Worm (Caenorhabditis elegans) whole organism, dauer: ENCODE measurements around the gene F56D6.9.

Source experiments
- unc-62 ChIP-seq: sonication (generic microtip); optimal IDR thresholded peaks from 2 replicates; lab custom pipeline; 2017; ENCODE audit warnings: missing biosample characterization, missing genetic modification reagents, missing genetic modification characterization

The F56D6.9 gene

DNA sequence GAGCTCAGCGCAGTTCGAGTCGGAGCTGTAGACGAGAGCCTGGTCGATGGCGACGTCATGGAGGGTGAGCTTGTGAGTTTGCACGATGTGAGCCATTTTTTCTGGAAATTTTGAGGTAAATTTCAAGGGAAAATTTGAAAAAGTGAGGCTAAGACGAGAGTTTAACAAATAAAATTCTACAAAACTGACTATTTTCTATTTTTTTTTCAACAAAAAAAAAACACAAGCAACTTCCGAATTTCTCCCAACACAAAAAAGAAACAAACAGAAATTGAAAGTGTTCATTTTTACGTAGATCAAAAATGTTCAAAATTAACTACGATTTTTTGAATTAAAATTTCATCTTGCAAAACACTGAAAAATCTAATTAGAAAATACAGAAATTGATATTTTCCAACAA is 18.4 kb upstream of the F56D6.9 start, which contains the start of gene F37C4.5:
TSS of gene F37C4.5 (minus strand) at position 101 of the 400 bp plus-strand sequence.
- TF ChIP-seq unc-62 (GFP tag; lab: Kevin White, UChicago): no peak

DNA sequence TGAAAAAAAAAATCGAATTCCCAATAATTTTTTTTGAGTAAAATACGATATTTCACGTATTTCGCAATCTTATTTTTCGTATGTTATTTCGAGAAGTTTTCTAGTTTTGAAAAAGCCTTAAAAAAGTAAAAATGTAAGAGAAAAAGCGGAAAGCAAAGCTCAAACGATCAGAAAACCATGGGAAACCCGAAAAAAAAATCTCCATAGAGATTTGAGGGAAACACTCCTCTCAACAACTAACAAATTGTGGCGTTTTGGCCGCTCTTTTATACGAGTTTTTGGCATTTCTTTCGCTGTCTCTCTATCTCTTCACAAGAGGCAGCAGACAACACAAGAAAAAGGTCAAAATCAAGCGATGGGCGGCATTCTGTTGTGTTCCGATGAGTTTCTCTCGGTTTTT is 17.7 kb upstream of the F56D6.9 start:
- TF ChIP-seq unc-62 (GFP tag; lab: Kevin White, UChicago): no peak

DNA sequence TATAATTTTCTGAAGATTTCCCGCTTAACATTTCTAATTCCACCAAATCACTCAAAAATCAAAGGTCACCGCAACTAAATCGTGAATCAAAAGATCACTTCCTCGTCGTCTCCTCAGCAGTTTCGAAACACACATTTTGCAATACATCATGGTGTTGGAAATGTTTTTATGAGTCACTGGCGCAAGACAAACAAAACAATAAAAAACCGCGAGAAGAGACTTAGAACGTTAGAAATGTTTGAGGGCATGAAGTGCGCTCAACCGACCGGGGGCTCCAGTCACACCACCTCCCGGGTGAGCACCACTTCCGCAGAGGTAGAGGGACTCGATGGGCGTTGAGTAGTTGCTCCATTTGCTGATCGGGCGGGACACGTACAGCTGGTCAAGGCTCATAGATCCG is 16.9 kb upstream of the F56D6.9 start:
- no peak for TF ChIP-seq unc-62 (GFP tag; lab: Kevin White, UChicago)

DNA sequence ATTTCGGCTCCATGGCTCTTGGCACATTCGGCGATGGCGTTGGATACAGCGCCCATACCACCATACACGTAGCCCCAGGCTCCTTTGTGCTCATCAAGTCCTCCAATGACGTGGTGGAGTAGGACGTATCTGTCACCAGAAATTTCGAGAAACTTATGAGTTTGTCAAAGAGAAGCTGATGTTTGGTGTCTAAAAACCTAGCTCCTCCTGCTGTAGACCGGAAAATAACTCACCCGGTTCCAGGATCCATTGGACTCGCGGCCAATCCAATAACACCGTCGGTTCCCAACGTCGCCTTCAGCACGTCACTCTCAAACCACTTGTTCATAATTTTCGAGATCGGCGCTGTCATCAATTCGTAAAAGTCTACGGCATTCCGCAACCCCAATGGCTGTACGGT is 15.2 kb upstream of the F56D6.9 start:
- TF ChIP-seq unc-62 (GFP tag; lab: Kevin White, UChicago): no peak

DNA sequence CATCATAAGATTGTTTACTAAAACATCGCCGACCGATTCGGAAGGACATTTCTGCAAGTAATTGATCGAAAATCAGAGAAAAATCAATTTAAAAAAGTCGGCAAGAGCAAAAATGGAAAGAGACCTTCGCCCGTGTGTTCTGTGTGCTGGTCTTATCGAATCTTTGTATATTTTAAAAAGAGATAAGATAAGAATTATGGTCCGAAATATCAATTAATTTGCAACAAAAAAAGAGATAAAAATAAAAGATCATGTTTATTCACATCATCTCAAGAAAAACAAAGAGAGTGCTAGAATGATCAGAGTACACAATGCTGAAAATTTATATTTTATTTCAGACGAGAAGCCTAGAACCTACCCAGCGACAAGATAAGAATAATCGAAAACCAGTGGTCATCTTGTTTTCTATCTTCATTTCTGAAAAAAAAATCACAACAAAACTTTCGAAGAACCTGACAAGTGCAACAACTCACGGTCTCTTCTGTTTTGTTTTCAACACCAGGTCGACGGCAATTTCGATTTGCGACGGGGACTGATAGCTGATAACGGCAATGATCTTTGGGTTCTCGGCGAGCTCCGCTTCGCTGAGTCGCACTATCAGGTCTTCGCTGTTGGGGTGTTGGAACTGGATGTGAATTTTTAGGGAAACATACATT is 13.7 kb upstream of the F56D6.9 start, which contains the start of gene F37C4.6:
TSS of gene F37C4.6 (minus strand) at position 51 of the 656 bp plus-strand sequence.
- no peak for TF ChIP-seq unc-62 (GFP tag; lab: Kevin White, UChicago)

DNA sequence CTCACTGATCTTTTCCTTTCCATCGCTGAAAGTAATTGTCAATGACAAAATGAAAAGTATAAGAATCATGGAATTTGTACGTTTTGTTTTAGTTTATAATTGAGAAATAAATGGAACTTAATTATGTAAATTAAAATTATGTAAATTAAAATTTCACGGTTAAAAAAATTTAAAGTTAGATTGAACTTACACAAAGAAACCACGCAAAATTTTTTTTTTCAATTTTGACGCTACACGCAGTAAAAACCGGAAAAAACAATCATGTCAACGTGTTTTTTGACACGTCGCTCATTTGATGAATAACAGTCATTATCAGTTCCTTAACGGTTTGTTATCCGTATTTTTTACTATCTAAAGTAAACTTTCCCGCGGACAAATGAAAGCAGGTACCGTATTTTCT is 11.0 kb upstream of the F56D6.9 start, which contains the start of the genes F37C4.8 and oac-23:
TSS of gene F37C4.8 (minus strand) at position 101 of the 400 bp plus-strand sequence.
TSS of gene oac-23 (plus strand) at position 323 of the 400 bp plus-strand sequence.
- TF ChIP-seq unc-62 (GFP tag; lab: Kevin White, UChicago): no peak

DNA sequence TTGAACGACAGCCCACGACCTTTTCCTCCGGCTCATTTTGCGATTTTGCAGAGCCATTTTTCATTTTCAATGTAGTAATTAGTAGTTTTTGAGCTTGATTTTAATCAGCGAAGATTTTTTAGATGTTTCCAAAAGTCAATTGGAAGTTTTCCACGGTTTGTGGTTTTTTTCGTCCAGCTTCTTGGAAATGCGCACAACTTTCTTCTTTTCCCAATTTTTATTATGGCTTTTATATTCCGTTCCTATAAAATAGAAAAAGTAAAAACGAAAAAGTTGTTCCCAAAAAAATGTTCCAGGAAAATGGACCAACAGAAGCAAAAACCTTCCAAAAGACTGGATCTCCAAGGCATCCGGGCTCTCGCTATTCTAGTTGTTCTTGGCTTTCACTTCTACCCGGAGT is 6.8 kb upstream of the F56D6.9 start, which contains the start of gene oac-22:
TSS of gene oac-22 (plus strand) at position 301 of the 400 bp plus-strand sequence.
- no peak for TF ChIP-seq unc-62 (GFP tag; lab: Kevin White, UChicago)

DNA sequence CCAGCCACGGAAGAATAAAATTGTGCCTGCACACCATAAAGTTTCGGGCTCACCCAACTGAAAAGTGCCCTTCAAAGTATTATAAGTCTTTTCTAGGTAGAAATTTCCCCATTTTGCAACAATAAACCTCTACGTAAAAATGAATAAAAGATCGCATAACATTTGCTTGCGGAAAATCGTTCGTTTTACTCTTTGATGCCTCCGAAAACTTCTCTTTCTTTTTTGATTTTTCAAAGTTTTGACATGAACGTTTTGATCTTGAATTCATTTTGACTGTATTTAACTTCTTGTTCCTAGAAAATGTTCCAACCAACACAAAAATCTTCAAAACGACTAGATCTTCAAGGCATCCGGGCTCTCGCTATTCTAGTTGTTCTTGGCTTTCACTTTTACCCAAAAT is 3.2 kb upstream of the F56D6.9 start, which contains the start of gene oac-21:
TSS of gene oac-21 (plus strand) at position 301 of the 400 bp plus-strand sequence.
- no peak for TF ChIP-seq unc-62 (GFP tag; lab: Kevin White, UChicago)

DNA sequence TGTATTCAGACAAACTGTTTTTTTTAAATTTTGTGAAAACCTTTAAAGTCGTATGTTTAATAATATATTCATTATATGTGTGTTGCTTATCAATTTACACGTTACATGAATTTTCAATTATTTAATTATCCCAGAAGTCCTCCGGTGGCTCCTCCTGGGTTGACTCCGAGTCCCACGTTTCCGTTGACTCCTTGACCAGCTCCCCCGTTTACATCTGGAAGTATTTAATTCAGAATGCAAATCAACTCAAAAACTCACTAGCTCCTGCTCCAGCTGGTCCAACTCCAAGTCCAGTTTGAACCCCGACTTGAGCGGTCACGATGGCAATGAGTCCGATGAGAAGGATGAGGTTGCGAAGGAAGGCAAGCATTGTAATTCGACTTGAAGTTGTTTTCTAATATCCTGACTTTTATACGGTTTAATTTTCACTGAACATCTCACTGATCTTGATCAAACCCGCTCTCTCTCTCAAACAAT is 1.9 kb downstream of the F56D6.9 start, which contains the start of gene F56D6.8:
TSS of gene F56D6.8 (minus strand) at position 427 of the 477 bp plus-strand sequence.
- no peak for TF ChIP-seq unc-62 (GFP tag; lab: Kevin White, UChicago)

DNA sequence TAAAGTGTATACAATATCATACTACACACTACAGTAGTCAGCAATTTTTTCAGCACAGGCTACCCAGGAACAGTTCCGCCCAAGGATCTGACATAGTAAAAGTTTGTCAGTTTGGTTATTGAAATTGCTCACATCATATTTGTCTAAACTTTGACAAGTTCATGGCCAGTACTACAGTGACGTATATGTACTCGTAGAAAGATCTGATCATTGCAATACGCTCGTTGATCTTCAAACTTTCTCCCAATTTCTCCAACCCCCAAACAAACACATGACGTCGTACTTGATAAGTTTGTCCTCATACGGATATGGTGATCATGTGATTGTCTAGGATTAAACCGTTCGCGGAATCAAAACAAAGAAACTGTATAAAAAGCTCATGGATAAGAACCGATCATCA is 2.6 kb downstream of the F56D6.9 start, which contains the start of gene dct-8:
TSS of gene dct-8 (plus strand) at position 301 of the 400 bp plus-strand sequence.
- TF ChIP-seq unc-62 (GFP tag; lab: Kevin White, UChicago): no peak

DNA sequence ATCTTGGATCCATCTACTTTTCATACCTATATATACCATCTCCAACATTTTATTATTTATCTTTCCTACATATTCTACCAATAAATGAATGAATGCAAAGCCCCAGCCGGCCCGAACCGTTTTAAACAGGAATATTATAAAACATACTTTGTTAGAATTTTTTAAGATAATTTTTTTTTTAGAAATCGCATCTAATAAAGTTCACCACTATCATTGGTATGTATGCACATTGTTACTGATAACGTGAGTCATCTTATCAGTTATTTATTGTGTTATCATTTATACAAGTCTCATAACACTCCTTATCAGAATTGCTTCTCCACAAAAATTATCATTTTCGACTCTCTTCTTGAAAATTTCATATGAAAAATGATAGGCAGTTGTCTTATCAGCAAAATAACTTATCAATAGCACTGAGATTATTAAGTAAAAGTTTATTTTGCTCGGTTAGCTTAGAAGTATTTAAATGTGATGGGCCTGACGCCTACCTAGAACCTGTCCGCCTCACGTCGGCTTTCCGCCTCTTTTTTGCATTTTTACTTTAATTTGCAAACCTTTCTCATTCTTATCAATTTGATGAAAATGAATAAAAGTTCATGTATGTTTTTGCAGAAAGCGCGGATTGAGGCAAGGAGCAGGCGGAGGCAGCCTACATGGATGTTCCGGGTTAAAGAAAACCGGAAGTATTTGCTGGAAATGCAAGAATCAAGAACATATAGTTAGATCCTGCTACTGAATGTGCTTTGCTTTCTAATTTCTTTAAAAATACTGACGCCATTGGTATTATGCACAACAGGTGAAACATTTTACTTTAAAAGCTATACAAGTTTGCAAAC is 7.8 kb downstream of the F56D6.9 start, which contains the start of gene srz-62:
TSS of gene srz-62 (plus strand) at position 786 of the 836 bp plus-strand sequence.
- TF ChIP-seq unc-62 (GFP tag; lab: Kevin White, UChicago): no peak

DNA sequence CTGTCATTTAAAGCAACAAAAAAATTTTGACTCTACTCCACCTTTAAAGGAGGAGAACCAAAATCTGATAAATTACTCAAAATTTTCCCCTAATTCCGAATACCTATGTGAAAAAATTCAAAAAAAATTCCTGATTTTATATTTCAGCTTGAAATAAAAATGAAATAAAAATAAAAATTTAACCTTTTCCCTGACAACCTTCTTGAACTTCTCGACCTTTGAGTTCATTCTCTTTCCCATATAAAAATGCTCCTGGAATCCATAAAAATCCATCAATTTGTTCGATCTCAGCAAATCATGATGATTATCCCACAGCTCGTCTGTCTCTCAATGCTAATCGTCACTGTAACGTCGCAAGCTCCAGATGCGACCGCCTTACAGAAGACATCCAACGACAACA is 10.8 kb downstream of the F56D6.9 start, which contains the start of gene F56D6.6:
TSS of gene F56D6.6 (plus strand) at position 301 of the 400 bp plus-strand sequence.
- no peak for TF ChIP-seq unc-62 (GFP tag; lab: Kevin White, UChicago)

DNA sequence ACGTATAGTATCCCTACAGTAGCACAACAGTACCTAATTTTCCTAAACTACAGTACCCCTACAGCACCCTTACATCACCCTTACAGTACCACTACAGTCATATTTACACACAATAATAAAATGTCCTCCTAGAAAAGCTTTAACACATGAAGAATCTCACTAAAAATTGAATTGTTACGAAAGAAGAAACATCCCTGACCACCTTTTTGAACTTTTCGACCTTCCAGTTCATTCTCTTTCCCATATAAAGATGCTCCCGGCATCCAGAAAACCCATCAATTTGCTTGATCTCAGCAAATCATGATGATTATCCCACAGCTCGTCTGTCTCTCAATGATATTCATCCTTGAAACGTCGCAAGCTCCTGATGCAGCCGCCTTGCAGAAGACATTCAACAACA is 12.5 kb downstream of the F56D6.9 start, which contains the start of gene F56D6.21:
TSS of gene F56D6.21 (plus strand) at position 301 of the 400 bp plus-strand sequence.
- TF ChIP-seq unc-62 (GFP tag; lab: Kevin White, UChicago): no peak

DNA sequence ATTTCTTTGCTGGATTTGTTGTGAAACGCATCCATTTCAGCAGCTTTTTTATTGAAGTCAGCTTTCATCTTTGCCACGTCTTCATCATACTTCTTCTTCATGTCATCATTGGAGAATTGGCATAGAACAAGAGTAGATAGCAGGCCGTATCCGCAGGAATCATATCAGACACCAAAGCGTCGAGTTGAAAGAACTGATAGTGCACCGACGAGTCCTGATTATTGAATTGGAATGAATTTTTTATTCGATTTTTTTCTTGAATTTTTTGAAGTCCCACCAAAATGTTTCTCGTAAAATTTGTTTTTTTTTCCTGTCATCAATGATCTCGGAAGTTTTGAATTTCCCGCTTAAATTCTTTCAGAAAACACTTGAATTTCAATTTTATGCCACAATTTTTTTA is 14.3 kb downstream of the F56D6.9 start, which contains the start of gene F56D6.11:
TSS of gene F56D6.11 (minus strand) at position 101 of the 400 bp plus-strand sequence.
- TF ChIP-seq unc-62 (GFP tag; lab: Kevin White, UChicago): no peak

DNA sequence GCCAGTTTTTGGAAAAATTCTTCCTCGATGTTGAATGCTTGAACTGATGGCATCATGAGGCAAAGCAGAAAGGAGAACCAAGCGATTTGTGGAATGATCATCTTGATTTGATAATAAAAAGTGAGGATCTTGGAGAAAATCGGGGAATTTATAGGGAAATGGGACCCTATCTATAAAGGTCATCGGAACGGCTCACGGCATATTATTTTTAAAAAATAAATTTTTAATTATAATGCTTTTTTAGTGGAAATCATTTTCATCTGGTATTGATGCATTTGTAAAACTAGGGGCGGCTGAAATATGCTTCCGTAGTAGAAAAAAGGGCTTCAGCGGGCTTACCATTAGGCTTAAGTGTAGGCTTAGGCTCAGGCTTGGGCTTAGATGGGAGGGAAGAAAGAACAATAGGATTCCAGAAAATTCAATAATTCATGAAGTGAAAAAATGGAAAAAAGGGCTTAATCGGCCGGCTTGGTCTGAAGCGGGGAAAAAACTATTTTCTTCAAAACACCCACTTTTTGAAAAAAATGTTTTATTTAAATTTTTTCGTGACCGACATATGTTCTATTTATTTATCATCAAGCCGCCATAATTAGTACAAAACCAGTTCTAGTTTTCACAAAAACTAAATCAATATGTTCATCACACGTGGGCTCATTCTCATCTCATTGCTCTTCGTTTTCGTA is 15.5 kb downstream of the F56D6.9 start, which contains the start of the genes F56D6.22 and F56D6.12:
TSS of gene F56D6.22 (minus strand) at position 101 of the 683 bp plus-strand sequence.
TSS of gene F56D6.12 (plus strand) at position 633 of the 683 bp plus-strand sequence.
- no peak for TF ChIP-seq unc-62 (GFP tag; lab: Kevin White, UChicago)
